Worm (Caenorhabditis elegans) whole organism, L2 larva: ENCODE results near the gene C25B8.8.

ENCODE experiments used
- C34F6.9 ChIP-seq: fragments of 150-350 bp; optimal IDR thresholded peaks from 2 replicates; lab custom pipeline; 2014; ENCODE audit warnings: missing biosample characterization, missing genetic modification characterization
- F13H6.1 ChIP-seq: sonication (generic microtip); optimal IDR thresholded peaks from 2 replicates; lab custom pipeline; 2016; ENCODE audit warnings: missing genetic modification characterization, missing compliant biosample characterization
- R02D3.7 ChIP-seq: fragments of 150-350 bp; optimal IDR thresholded peaks from 2 replicates; lab custom pipeline; 2014; ENCODE audit warnings: missing biosample characterization, missing genetic modification characterization
- Y55F3AM.14 ChIP-seq: fragments of 200-800 bp; sonication (Bioruptor generic); optimal IDR thresholded peaks from 2 replicates; lab custom pipeline; 2018; ENCODE audit warnings: mild to moderate bottlenecking, missing genetic modification characterization, missing compliant biosample characterization
- ZK546.5 ChIP-seq: sonication (generic microtip); optimal IDR thresholded peaks from 2 replicates; lab custom pipeline; 2017; ENCODE audit warnings: missing biosample characterization, missing genetic modification characterization
- alr-1 ChIP-seq: fragments of 150-350 bp; optimal IDR thresholded peaks from 2 replicates; lab custom pipeline; 2014; ENCODE audit warnings: missing biosample characterization, missing genetic modification characterization
- aly-2 ChIP-seq: fragments of 150-350 bp; optimal IDR thresholded peaks from 2 replicates; lab custom pipeline; 2014; ENCODE audit warnings: missing biosample characterization, missing genetic modification characterization
- blmp-1 ChIP-seq: sonication (generic microtip); optimal IDR thresholded peaks from 2 replicates; lab custom pipeline; 2017; ENCODE audit warnings: missing genetic modification characterization, mild to moderate bottlenecking, missing compliant biosample characterization, antibody characterized with exemption, moderate library complexity; ENCODE audit not compliant: insufficient read depth
- ceh-16 ChIP-seq: fragments of 150-350 bp; optimal IDR thresholded peaks from 2 replicates; lab custom pipeline; 2014; ENCODE audit warnings: missing biosample characterization, missing genetic modification characterization
- ceh-82 ChIP-seq: fragments of 150-350 bp; optimal IDR thresholded peaks from 2 replicates; lab custom pipeline; 2014; ENCODE audit warnings: missing biosample characterization, missing genetic modification characterization
- crh-2 ChIP-seq: sonication (generic microtip); optimal IDR thresholded peaks from 2 replicates; lab custom pipeline; 2017; ENCODE audit warnings: missing biosample characterization, missing genetic modification characterization
- dmd-4 ChIP-seq: sonication (generic microtip); optimal IDR thresholded peaks from 2 replicates; lab custom pipeline; 2017; ENCODE audit warnings: missing biosample characterization, missing genetic modification characterization
- elt-1 ChIP-seq: fragments of 150-350 bp; optimal IDR thresholded peaks from 2 replicates; lab custom pipeline; 2014; ENCODE audit warnings: missing biosample characterization, missing genetic modification characterization
- fos-1 ChIP-seq: fragments of 150-350 bp; optimal IDR thresholded peaks from 2 replicates; lab custom pipeline; 2014; ENCODE audit warnings: missing biosample characterization, missing genetic modification characterization
- lin-11 ChIP-seq: fragments of 150-350 bp; sonication (generic microtip); optimal IDR thresholded peaks from 2 replicates; lab custom pipeline; 2014; ENCODE audit warnings: missing biosample characterization, missing genetic modification characterization, inconsistent platforms, mixed read lengths
- lin-13 ChIP-seq: fragments of 150-350 bp; optimal IDR thresholded peaks from 2 replicates; lab custom pipeline; 2014; ENCODE audit warnings: missing biosample characterization, missing genetic modification reagents, missing genetic modification characterization
- lin-39 ChIP-seq: fragments of 150-350 bp; optimal IDR thresholded peaks from 2 replicates; lab custom pipeline; 2014; ENCODE audit warnings: missing biosample characterization, missing genetic modification reagents, missing genetic modification characterization
- lsy-2 ChIP-seq, 2 experiments: fragments of 150-350 bp in 1 of 2; sonication (generic microtip) in 1 of 2; optimal IDR thresholded peaks; 2 replicates each; lab custom pipeline; 2014 to 2017; ENCODE audit warnings: missing biosample characterization in 2 of 2, missing genetic modification characterization in 2 of 2
- mab-5 ChIP-seq: fragments of 150-350 bp; optimal IDR thresholded peaks from 2 replicates; lab custom pipeline; 2014; ENCODE audit warnings: missing biosample characterization, missing genetic modification characterization
- mbf-1 ChIP-seq: sonication (generic microtip); optimal IDR thresholded peaks from 2 replicates; lab custom pipeline; 2017; ENCODE audit warnings: missing biosample characterization, missing genetic modification characterization
- mdl-1 ChIP-seq, 2 experiments: fragments of 150-350 bp in 1 of 2; sonication (generic microtip) in 1 of 2; optimal IDR thresholded peaks; 2 replicates each; lab custom pipeline; 2017; ENCODE audit warnings: missing biosample characterization in 2 of 2, missing genetic modification characterization in 2 of 2
- nhr-10 ChIP-seq: sonication (generic microtip); optimal IDR thresholded peaks from 2 replicates; lab custom pipeline; 2017; ENCODE audit warnings: missing biosample characterization, missing genetic modification characterization
- nhr-11 ChIP-seq: fragments of 150-350 bp; optimal IDR thresholded peaks from 2 replicates; lab custom pipeline; 2014; ENCODE audit warnings: missing biosample characterization, missing genetic modification characterization
- nhr-12 ChIP-seq: fragments of 150-350 bp; optimal IDR thresholded peaks from 2 replicates; lab custom pipeline; 2014; ENCODE audit warnings: missing biosample characterization, missing genetic modification characterization
- nhr-129 ChIP-seq: fragments of 150-350 bp; optimal IDR thresholded peaks from 2 replicates; lab custom pipeline; 2014; ENCODE audit warnings: missing biosample characterization, missing genetic modification characterization
- nhr-21 ChIP-seq: fragments of 150-350 bp; optimal IDR thresholded peaks from 2 replicates; lab custom pipeline; 2014; ENCODE audit warnings: missing biosample characterization, missing genetic modification characterization
- nhr-23 ChIP-seq: fragments of 150-350 bp; optimal IDR thresholded peaks from 2 replicates; lab custom pipeline; 2014; ENCODE audit warnings: missing biosample characterization, missing genetic modification reagents, missing genetic modification characterization
- nhr-237 ChIP-seq: fragments of 150-350 bp; optimal IDR thresholded peaks from 2 replicates; lab custom pipeline; 2014; ENCODE audit warnings: missing biosample characterization, missing genetic modification characterization
- nhr-25 ChIP-seq: fragments of 150-350 bp; sonication (generic microtip); optimal IDR thresholded peaks from 3 replicates; lab custom pipeline; 2014; ENCODE audit warnings: missing biosample characterization, missing genetic modification characterization
- nhr-6 ChIP-seq: fragments of 150-350 bp; optimal IDR thresholded peaks from 2 replicates; lab custom pipeline; 2014; ENCODE audit warnings: missing biosample characterization, missing genetic modification characterization
- nhr-77 ChIP-seq: fragments of 150-350 bp; optimal IDR thresholded peaks from 2 replicates; lab custom pipeline; 2014; ENCODE audit warnings: missing biosample characterization, missing genetic modification characterization
- peb-1 ChIP-seq: fragments of 150-350 bp; optimal IDR thresholded peaks from 2 replicates; lab custom pipeline; 2014; ENCODE audit warnings: missing biosample characterization, missing genetic modification characterization
- skn-1 ChIP-seq: sonication (generic microtip); optimal IDR thresholded peaks from 2 replicates; lab custom pipeline; 2017; ENCODE audit warnings: missing biosample characterization, missing genetic modification characterization
- sma-3 ChIP-seq: sonication (generic microtip); optimal IDR thresholded peaks from 2 replicates; lab custom pipeline; 2016; ENCODE audit warnings: missing genetic modification reagents, missing genetic modification characterization, missing compliant biosample characterization
- sma-9 ChIP-seq, 2 experiments: fragments of 150-350 bp in 1 of 2; sonication (generic microtip) in 1 of 2; optimal IDR thresholded peaks; 2 replicates each; lab custom pipeline; 2014 to 2016; ENCODE audit warnings: missing genetic modification characterization in 2 of 2, mild to moderate bottlenecking in 1 of 2, missing biosample characterization in 1 of 2, missing compliant biosample characterization in 1 of 2, missing genetic modification reagents in 1 of 2, moderate library complexity in 1 of 2
- snpc-4 ChIP-seq: fragments of 150-350 bp; optimal IDR thresholded peaks from 2 replicates; lab custom pipeline; 2014; ENCODE audit warnings: missing biosample characterization, missing genetic modification characterization
- unc-39 ChIP-seq: fragments of 150-350 bp; optimal IDR thresholded peaks from 2 replicates; lab custom pipeline; 2014; ENCODE audit warnings: missing biosample characterization, missing genetic modification characterization
- unc-62 ChIP-seq: fragments of 150-350 bp; optimal IDR thresholded peaks from 2 replicates; lab custom pipeline; 2014; ENCODE audit warnings: missing biosample characterization, missing genetic modification reagents, missing genetic modification characterization
- zag-1 ChIP-seq: fragments of 150-350 bp; optimal IDR thresholded peaks from 2 replicates; lab custom pipeline; 2014; ENCODE audit warnings: missing biosample characterization, missing genetic modification characterization
- ztf-1 ChIP-seq: fragments of 200-800 bp; sonication (Bioruptor generic); conservative IDR thresholded peaks from 2 replicates; pipeline ENCODE4 v1.3.6; 2022; ENCODE audit warnings: missing genetic modification characterization, missing compliant biosample characterization
- ztf-4 ChIP-seq: fragments of 150-350 bp; optimal IDR thresholded peaks from 2 replicates; lab custom pipeline; 2014; ENCODE audit warnings: missing biosample characterization, missing genetic modification characterization

Gene C25B8.8

DNA sequence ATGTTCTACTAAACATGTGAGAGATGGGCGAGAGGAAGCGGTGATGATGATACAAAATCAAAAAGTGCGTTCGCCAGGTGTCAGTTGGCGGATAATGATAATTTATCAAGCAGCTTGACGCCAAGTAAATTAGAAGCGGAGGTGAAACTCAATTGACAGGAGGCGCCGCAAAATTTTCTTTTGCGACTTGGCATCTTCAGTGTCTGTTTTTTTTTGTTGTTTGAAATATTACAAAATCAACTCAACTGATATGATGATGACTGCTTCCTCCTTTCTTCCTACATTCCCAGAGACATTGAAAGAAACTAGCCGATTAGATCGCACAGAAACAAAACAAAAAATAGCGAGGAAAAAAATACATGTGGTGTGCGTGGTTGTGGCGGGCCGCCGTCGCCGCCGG lies 33.8 kb upstream of the C25B8.8 start:
- TF ChIP-seq ZK546.5 (tag; lab: Kevin White, UChicago) (no peak), dmd-4 (tag; lab: Kevin White, UChicago) (no peak), unc-62 (no peak), nhr-11 (no peak)
- TF ChIP-seq, all 48 proteins: peak for 0

DNA sequence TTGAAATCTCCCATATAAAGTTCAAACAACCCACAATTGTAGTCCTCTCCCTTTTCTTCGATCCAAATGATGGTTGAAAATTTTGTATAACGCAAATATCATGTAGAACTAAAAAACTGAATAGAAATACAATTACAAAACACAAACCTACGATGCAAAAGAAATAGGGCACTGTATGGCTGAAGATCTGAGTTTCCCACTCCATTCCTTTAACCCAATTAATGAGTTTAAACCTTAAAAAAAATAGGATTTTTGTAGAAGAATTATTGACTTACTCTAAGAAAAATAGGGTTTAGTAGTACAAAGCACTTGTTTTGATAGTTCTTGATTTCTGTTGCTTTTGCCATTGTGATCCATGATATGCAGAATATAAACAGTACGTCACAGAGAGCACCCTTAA lies 26.4 kb upstream of the C25B8.8 start:
- TF ChIP-seq nhr-12 (no peak), unc-39 (tag; lab: Kevin White, UChicago) (no peak), aly-2 (tag; lab: Kevin White, UChicago) (no peak), blmp-1 (tag; lab: Kevin White, UChicago) (no peak), nhr-77 (tag; lab: Kevin White, UChicago) (no peak), mbf-1 (tag; lab: Kevin White, UChicago) (no peak), crh-2 (tag; lab: Kevin White, UChicago) (no peak), fos-1 (tag; lab: Kevin White, UChicago) (no peak), Y55F3AM.14 (no peak), lin-11 (tag; lab: Kevin White, UChicago) (no peak), ztf-4 (tag; lab: Kevin White, UChicago) (no peak), elt-1 (tag; lab: Kevin White, UChicago) (no peak), snpc-4 (tag; lab: Kevin White, UChicago) (no peak), nhr-25 (tag; lab: Kevin White, UChicago) (no peak), lin-13 (no peak), ceh-82 (tag; lab: Kevin White, UChicago) (no peak), nhr-23 (tag; lab: Kevin White, UChicago) (no peak)

DNA sequence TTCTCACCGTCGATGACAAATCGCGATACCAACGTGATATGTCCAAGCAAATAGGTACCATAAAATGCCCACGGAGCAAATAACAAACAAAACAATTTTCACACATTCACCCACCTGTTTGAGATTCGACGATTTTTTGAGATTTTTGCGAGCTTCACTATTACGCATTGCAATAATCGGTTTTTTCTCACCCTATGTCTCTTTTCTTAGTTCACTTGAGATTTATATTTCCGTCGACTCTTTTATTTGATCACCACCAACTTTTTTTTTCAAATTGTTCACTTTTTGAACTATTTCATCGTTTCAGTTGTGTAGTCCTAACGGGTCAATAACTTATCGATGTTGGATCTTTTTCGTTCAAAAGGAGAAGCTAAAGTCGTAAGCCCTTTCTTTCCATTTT lies 21.3 kb upstream of the C25B8.8 start, which contains the start of gene fbxl-4:
Gene fbxl-4, plus strand, starts transcription at position 301 of the 400 bp plus-strand sequence.
- no peak for TF ChIP-seq nhr-237 (tag; lab: Kevin White, UChicago)
- no peak for TF ChIP-seq nhr-10 (tag; lab: Kevin White, UChicago)
- no peak for TF ChIP-seq ztf-1
- TF ChIP-seq lin-11 (tag; lab: Kevin White, UChicago), result no peak

DNA sequence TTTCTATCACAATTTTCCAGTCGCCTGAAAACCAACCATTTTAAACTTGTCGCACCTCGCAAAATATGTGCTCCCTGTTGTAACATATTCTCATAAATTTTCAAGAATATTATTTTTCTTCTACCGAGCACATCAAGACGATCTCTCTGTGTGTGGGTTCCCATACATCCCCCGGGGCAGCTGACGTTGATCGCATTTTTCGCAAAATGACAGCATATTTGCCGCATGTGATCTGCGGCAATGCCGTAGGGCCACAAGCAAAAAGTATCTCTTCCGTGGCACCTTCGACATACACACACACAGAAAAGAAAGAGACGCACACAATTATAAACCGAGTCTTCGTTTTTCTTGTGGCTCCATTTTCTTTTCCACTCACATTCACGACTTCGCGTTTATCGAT lies 18.1 kb upstream of the C25B8.8 start:
- TF ChIP-seq ZK546.5 (tag; lab: Kevin White, UChicago), result no peak
- TF ChIP-seq aly-2 (tag; lab: Kevin White, UChicago), result no peak
- TF ChIP-seq nhr-21 (tag; lab: Kevin White, UChicago), result no peak
- TF ChIP-seq snpc-4 (tag; lab: Kevin White, UChicago), result no peak
- TF ChIP-seq C34F6.9 (tag; lab: Kevin White, UChicago), result no peak
- TF ChIP-seq nhr-77 (tag; lab: Kevin White, UChicago), result no peak
- no peak for TF ChIP-seq dmd-4 (tag; lab: Kevin White, UChicago)
- no peak for TF ChIP-seq mab-5 (tag; lab: Kevin White, UChicago)
- peak; percentile 67 for TF ChIP-seq nhr-129
- TF ChIP-seq unc-39 (tag; lab: Kevin White, UChicago), result no peak
- no peak for TF ChIP-seq alr-1 (tag; lab: Kevin White, UChicago)
- peak; percentile 63 for TF ChIP-seq F13H6.1
- TF ChIP-seq elt-1 (tag; lab: Kevin White, UChicago), result no peak
- TF ChIP-seq nhr-10 (tag; lab: Kevin White, UChicago), result no peak
- peak; percentile 21 for TF ChIP-seq sma-9 (GFP tag; optimal IDR thresholded peaks at IDR 0.05; lab: Kevin White, UChicago)
- no peak for TF ChIP-seq sma-9 (tag; optimal IDR thresholded peaks at IDR 0.05; lab: Kevin White, UChicago)
- no peak for TF ChIP-seq peb-1
- TF ChIP-seq lin-39 (tag; lab: Kevin White, UChicago), result no peak

DNA sequence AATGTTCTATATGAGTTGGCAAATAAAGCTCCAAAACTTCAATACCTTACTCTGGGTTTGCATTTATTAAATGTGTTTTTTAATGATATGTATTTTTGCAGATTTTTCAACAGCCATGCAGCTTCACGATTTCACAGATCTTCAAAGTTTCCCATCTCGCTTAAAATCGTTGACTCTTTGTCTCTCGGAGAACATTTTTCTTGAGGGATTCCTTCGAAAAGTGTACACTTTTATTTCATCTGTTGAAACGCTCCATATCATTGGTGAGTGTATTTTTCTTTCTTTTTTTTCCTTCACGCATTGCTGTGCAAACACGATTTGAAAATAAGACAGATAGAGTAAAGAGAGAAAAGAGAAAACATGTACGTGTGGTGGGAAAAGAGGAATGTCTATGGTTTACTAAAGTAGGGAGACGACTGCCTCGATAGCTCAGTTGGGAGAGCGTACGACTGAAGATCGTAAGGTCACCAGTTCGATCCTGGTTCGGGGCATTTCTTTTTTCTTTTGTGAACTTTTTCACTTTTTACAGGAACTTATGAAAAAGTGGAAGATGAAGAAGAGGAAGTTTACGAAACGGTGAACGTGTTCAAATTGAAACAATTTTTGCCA lies 16.5 kb upstream of the C25B8.8 start:
- TF ChIP-seq ztf-1 (no peak), ZK546.5 (tag; lab: Kevin White, UChicago) (no peak), nhr-6 (tag; lab: Kevin White, UChicago) (peak; percentile 25), Y55F3AM.14 (no peak), skn-1 (peak; percentile 44), F13H6.1 (peak; percentile 81), zag-1 (tag; lab: Kevin White, UChicago) (no peak), lsy-2 (tag; optimal IDR thresholded peaks at IDR 0.05; lab: Kevin White, UChicago) (peak; percentile 35 to 70), alr-1 (tag; lab: Kevin White, UChicago) (no peak), elt-1 (tag; lab: Kevin White, UChicago) (no peak), blmp-1 (tag; lab: Kevin White, UChicago) (no peak), lin-39 (tag; lab: Kevin White, UChicago) (no peak), C34F6.9 (tag; lab: Kevin White, UChicago) (peak; percentile 29), mab-5 (tag; lab: Kevin White, UChicago) (peak; percentile 29), ztf-4 (tag; lab: Kevin White, UChicago) (no peak), nhr-23 (tag; lab: Kevin White, UChicago) (no peak), sma-3 (GFP tag; lab: Kevin White, UChicago) (no peak), peb-1 (no peak), ceh-16 (no peak), nhr-129 (peak; percentile 91), dmd-4 (tag; lab: Kevin White, UChicago) (no peak), nhr-237 (tag; lab: Kevin White, UChicago) (no peak), R02D3.7 (tag; lab: Kevin White, UChicago) (no peak), nhr-10 (tag; lab: Kevin White, UChicago) (no peak), snpc-4 (tag; lab: Kevin White, UChicago) (peak; percentile 40), mdl-1 (tag; optimal IDR thresholded peaks at IDR 0.05; lab: Kevin White, UChicago) (peak in 1 of 2 experiments; percentile 1)
